Worm (Caenorhabditis elegans): ENCODE data around the gene F59B10.3.
A peak's percentile ranks its signal among the peaks of the same experiment; 100 is the strongest.

The F59B10.3 gene

ce11 chrII:10502491-10503063 lies 7.8 kb upstream of the F59B10.3 start, which contains the start of gene myrf-1 (continued):
- TF ChIP-seq B0019.2 (GFP tag; conservative IDR thresholded peaks at IDR 0.05), result no peak
- TF ChIP-seq fkh-3 (tag; optimal IDR thresholded peaks at IDR 0.05), result no peak
- no peak for TF ChIP-seq B0261.1 (tag; optimal IDR thresholded peaks at IDR 0.05)
- TF ChIP-seq zim-3 (tag; optimal IDR thresholded peaks at IDR 0.05), result no peak
- no peak for TF ChIP-seq him-1 (tag; optimal IDR thresholded peaks at IDR 0.05)
- no peak for TF ChIP-seq tlf-1 (GFP tag; optimal IDR thresholded peaks at IDR 0.05)
- no peak for TF ChIP-seq B0336.3 (GFP tag; IDR thresholded peaks at IDR 0.05)
- no peak for TF ChIP-seq nhr-179 (tag; optimal IDR thresholded peaks at IDR 0.05)
- TF ChIP-seq rec-8 (tag; optimal IDR thresholded peaks at IDR 0.05), result no peak
- TF ChIP-seq D2030.7 (GFP tag; IDR thresholded peaks at IDR 0.05), result no peak
- peak; percentile 74 for TF ChIP-seq ceh-27 (GFP tag; optimal IDR thresholded peaks at IDR 0.05)
- no peak; the same call in 1 of the 2 replicates for TF ChIP-seq madf-3 (GFP tag; IDR thresholded peaks at IDR 0.05)
- TF ChIP-seq F37B4.10 (GFP tag; IDR thresholded peaks at IDR 0.05), result no peak
- TF ChIP-seq C17E4.6 (GFP tag; IDR thresholded peaks at IDR 0.05), result no peak
- peak; percentile 79 for TF ChIP-seq chd-7 (tag; optimal IDR thresholded peaks at IDR 0.05)
- TF ChIP-seq zfh-2 (GFP tag; conservative IDR thresholded peaks at IDR 0.05), result peak; percentile 100
- TF ChIP-seq lin-54 (GFP tag; optimal IDR thresholded peaks at IDR 0.05), result peak; percentile 50
- TF ChIP-seq ceh-91 (GFP tag; IDR thresholded peaks at IDR 0.05), result no peak
- peak; percentile 62 for TF ChIP-seq die-1 (tag; optimal IDR thresholded peaks at IDR 0.05)
- no peak for TF ChIP-seq ztf-22 (GFP tag; optimal IDR thresholded peaks at IDR 0.05)
- no peak; the same call in 1 of the 2 replicates for TF ChIP-seq let-526 (GFP tag; IDR thresholded peaks at IDR 0.05)
- TF ChIP-seq C06A6.2 (GFP tag; conservative IDR thresholded peaks at IDR 0.05), result peak; percentile 45
- no peak for TF ChIP-seq ztf-25 (GFP tag; IDR thresholded peaks at IDR 0.05)
- no peak for TF ChIP-seq snpc-1.3 (tag; optimal IDR thresholded peaks at IDR 0.05; ENCODE audit: insufficient read depth)
- TF ChIP-seq sea-2 (GFP tag; IDR thresholded peaks at IDR 0.05), result no peak
- TF ChIP-seq hrde-1 (tag; optimal IDR thresholded peaks at IDR 0.05; ENCODE audit: borderline replicate concordance), result no peak
- no peak for TF ChIP-seq F57C9.4 (tag; optimal IDR thresholded peaks at IDR 0.05)
- TF ChIP-seq hmg-20 (GFP tag; IDR thresholded peaks at IDR 0.05), result peak; percentile 40
- TF ChIP-seq snpc-4 (GFP tag; optimal IDR thresholded peaks at IDR 0.05), result no peak
- TF ChIP-seq snpc-4 (tag; optimal IDR thresholded peaks at IDR 0.05), result peak in 1 of 4 experiments; percentile 35
- TF ChIP-seq cebp-1 (GFP tag; IDR thresholded peaks at IDR 0.05), result peak; percentile 25; the same call in 1 of the 2 replicates
- peak; percentile 84 for TF ChIP-seq cebp-1 (tag; optimal IDR thresholded peaks at IDR 0.05)
- no peak for TF ChIP-seq dpff-1 (tag; optimal IDR thresholded peaks at IDR 0.05)
- TF ChIP-seq nfyb-1 (GFP tag; IDR thresholded peaks at IDR 0.05), result peak; percentile 75; the same call in 1 of the 2 replicates
- TF ChIP-seq rcor-1 (GFP tag; IDR thresholded peaks at IDR 0.05), result 0 out of 2 replicates have a peak, but pooled peaks have one; percentile 47
- peak; percentile 65; the same call in 1 of the 2 replicates for TF ChIP-seq K11D2.4 (GFP tag; IDR thresholded peaks at IDR 0.05)
- peak; percentile 97 for TF ChIP-seq egrh-3 (GFP tag; IDR thresholded peaks at IDR 0.05)
- TF ChIP-seq nhr-120 (GFP tag; IDR thresholded peaks at IDR 0.05), result no peak
- TF ChIP-seq nfya-2 (GFP tag; IDR thresholded peaks at IDR 0.05), result no peak
- no peak for TF ChIP-seq mel-28 (tag; optimal IDR thresholded peaks at IDR 0.05; ENCODE audit: borderline replicate concordance)
- TF ChIP-seq lin-26 (GFP tag; IDR thresholded peaks at IDR 0.05), result peak; percentile 79
- TF ChIP-seq F55B11.4 (tag; optimal IDR thresholded peaks at IDR 0.05; ENCODE audit: borderline replicate concordance, insufficient read depth), result no peak
- TF ChIP-seq F10E7.11 (tag; optimal IDR thresholded peaks at IDR 0.05), result no peak
- peak; percentile 18 for TF ChIP-seq nhr-90 (tag; optimal IDR thresholded peaks at IDR 0.05)
- no peak for TF ChIP-seq tbp1 (GFP tag; optimal IDR thresholded peaks at IDR 0.05)
- peak; percentile 54; the same call in 1 of the 2 replicates for TF ChIP-seq ekl-4 (GFP tag; IDR thresholded peaks at IDR 0.05)
- no peak for TF ChIP-seq nfya-1 (tag; optimal IDR thresholded peaks at IDR 0.05; ENCODE audit: borderline replicate concordance, insufficient read depth)
- TF ChIP-seq nhr-27 (tag; optimal IDR thresholded peaks at IDR 0.05), result no peak
